Worm (Caenorhabditis elegans): Measurements from ENCODE around the gene gtap-1.

gtap-1 gene

ce11 chrII:5844694-5845129 is 11.7 kb upstream of the gtap-1 start (continued):
- TF ChIP-seq C34B4.2 (tag; optimal IDR thresholded peaks at IDR 0.05) (peak; percentile 81), unc-98 (GFP tag; IDR thresholded peaks at IDR 0.05) (peak; percentile 94), snpc-4 (tag; optimal IDR thresholded peaks at IDR 0.05) (peak; percentile 100), vab-15 (tag; optimal IDR thresholded peaks at IDR 0.05) (peak; percentile 93), dpl-1 (GFP tag; optimal IDR thresholded peaks at IDR 0.05) (peak; percentile 82 to 84 (median 82))

- TF ChIP-seq ets-5 (GFP tag; IDR thresholded peaks at IDR 0.05), result no peak
- no peak for TF ChIP-seq xbp-1 (tag; optimal IDR thresholded peaks at IDR 0.05)
- TF ChIP-seq C16A3.4 (tag; optimal IDR thresholded peaks at IDR 0.05), result no peak
- no peak for TF ChIP-seq hlh-17 (GFP tag; optimal IDR thresholded peaks at IDR 0.05; ENCODE audit: borderline replicate concordance)
- TF ChIP-seq mep-1 (tag; optimal IDR thresholded peaks at IDR 0.05), result no peak
- no peak for TF ChIP-seq fkh-4 (tag; optimal IDR thresholded peaks at IDR 0.05; ENCODE audit: borderline replicate concordance)
- TF ChIP-seq hpl-2 (GFP tag; optimal IDR thresholded peaks at IDR 0.05), result no peak
- no peak for TF ChIP-seq alr-1 (tag; optimal IDR thresholded peaks at IDR 0.05; ENCODE audit: borderline replicate concordance)
- no peak for TF ChIP-seq unc-130 (tag; optimal IDR thresholded peaks at IDR 0.05)
- TF ChIP-seq lin-35 (GFP tag; optimal IDR thresholded peaks at IDR 0.05), result no peak
- TF ChIP-seq zag-1 (tag; optimal IDR thresholded peaks at IDR 0.05), result no peak
- no peak for TF ChIP-seq lir-3 (tag; optimal IDR thresholded peaks at IDR 0.05; ENCODE audit: poor library complexity)
- no peak for TF ChIP-seq C04F5.9 (tag; optimal IDR thresholded peaks at IDR 0.05)
- TF ChIP-seq grh-1 (GFP tag; IDR thresholded peaks at IDR 0.05), result no peak
- no peak for TF ChIP-seq nhr-77 (tag; optimal IDR thresholded peaks at IDR 0.05)
- TF ChIP-seq fkh-8 (tag; optimal IDR thresholded peaks at IDR 0.05), result no peak
- TF ChIP-seq rnt-1 (tag; optimal IDR thresholded peaks at IDR 0.05), result no peak
- no peak for TF ChIP-seq efl-3 (GFP tag; optimal IDR thresholded peaks at IDR 0.05)
- no peak for TF ChIP-seq unc-62 (GFP tag; optimal IDR thresholded peaks at IDR 0.05)
- no peak for TF ChIP-seq mab-9 (GFP tag; IDR thresholded peaks at IDR 0.05)
Measured at ce11 chrII:5841866-5842265, 8.8 kb upstream of the gtap-1 start, which contains the start of gene nep-25. Gene nep-25 (plus strand): TSS chrII:5842240.

DNA sequence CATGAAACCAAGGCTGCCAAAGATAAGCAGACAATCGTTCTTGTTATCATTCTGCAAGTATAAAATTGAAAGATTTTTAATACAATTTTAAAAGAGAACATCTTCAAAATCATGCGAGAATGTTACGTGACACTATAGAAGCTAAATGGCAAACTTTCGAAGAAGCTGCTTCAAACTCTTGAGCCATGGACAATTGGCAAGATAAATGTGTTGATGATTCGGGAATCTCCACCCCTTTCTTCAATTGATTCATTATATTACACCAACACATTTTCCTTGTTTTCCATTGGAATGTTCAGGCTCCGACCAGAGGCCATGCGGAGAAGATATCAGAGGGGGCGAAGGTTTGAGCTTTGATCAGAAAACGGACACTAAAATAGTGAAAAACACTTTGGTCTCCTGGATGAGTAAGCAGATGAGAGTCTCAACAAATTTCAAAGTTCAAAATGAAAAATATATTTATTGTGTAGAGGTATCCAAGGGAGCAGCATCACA is 8.1 kb upstream of the gtap-1 start, which contains the start of gene lec-5:
Gene lec-5 (minus strand): TSS at position 51 of the 495 bp plus-strand sequence.
- TF ChIP-seq lin-14 (GFP tag; optimal IDR thresholded peaks at IDR 0.05), result peak; percentile 72
- no peak for TF ChIP-seq C16A3.4 (tag; optimal IDR thresholded peaks at IDR 0.05)
- no peak for TF ChIP-seq sup-37 (GFP tag; optimal IDR thresholded peaks at IDR 0.05)
- TF ChIP-seq lin-39 (tag; optimal IDR thresholded peaks at IDR 0.05), result no peak
- no peak for TF ChIP-seq grh-1 (GFP tag; IDR thresholded peaks at IDR 0.05)
- TF ChIP-seq pax-3 (tag; optimal IDR thresholded peaks at IDR 0.05), result no peak
- TF ChIP-seq dpl-1 (GFP tag; optimal IDR thresholded peaks at IDR 0.05), result no peak
- no peak for TF ChIP-seq lin-13 (GFP tag; optimal IDR thresholded peaks at IDR 0.05)
- no peak for TF ChIP-seq efl-3 (GFP tag; optimal IDR thresholded peaks at IDR 0.05)
- TF ChIP-seq mef-2 (tag; optimal IDR thresholded peaks at IDR 0.05), result no peak
- TF ChIP-seq pqm-1 (tag; optimal IDR thresholded peaks at IDR 0.05), result no peak
- no peak for TF ChIP-seq nhr-12 (tag; optimal IDR thresholded peaks at IDR 0.05)
- TF ChIP-seq snu-23 (GFP tag; optimal IDR thresholded peaks at IDR 0.05), result peak; percentile 23
- TF ChIP-seq nhr-20 (tag; optimal IDR thresholded peaks at IDR 0.05), result peak; percentile 23
- no peak for TF ChIP-seq ama-1 (optimal IDR thresholded peaks at IDR 0.05)
- no peak for TF ChIP-seq ceh-90 (tag; optimal IDR thresholded peaks at IDR 0.05)
- TF ChIP-seq isw-1 (GFP tag; IDR thresholded peaks at IDR 0.05), result no peak
- no peak for TF ChIP-seq hpl-2 (GFP tag; optimal IDR thresholded peaks at IDR 0.05)
- no peak for TF ChIP-seq zag-1 (tag; optimal IDR thresholded peaks at IDR 0.05)
- no peak for TF ChIP-seq jun-1 (tag; optimal IDR thresholded peaks at IDR 0.05)
- no peak for TF ChIP-seq fos-1 (tag; optimal IDR thresholded peaks at IDR 0.05)
- no peak for TF ChIP-seq irx-1 (tag; optimal IDR thresholded peaks at IDR 0.05)
- no peak for TF ChIP-seq nhr-237 (tag; optimal IDR thresholded peaks at IDR 0.05)
- TF ChIP-seq egl-27 (tag; optimal IDR thresholded peaks at IDR 0.05), result no peak
- no peak for TF ChIP-seq ceh-8 (GFP tag; optimal IDR thresholded peaks at IDR 0.05)
- TF ChIP-seq F16B12.6 (tag; optimal IDR thresholded peaks at IDR 0.05), result no peak
- no peak for TF ChIP-seq sox-4 (tag; optimal IDR thresholded peaks at IDR 0.05)
- TF ChIP-seq skn-1 (tag; optimal IDR thresholded peaks at IDR 0.05), result no peak
- TF ChIP-seq lir-3 (tag; optimal IDR thresholded peaks at IDR 0.05; ENCODE audit: poor library complexity), result no peak
- no peak for TF ChIP-seq tlp-1 (tag; optimal IDR thresholded peaks at IDR 0.05)
- peak; percentile 2 for TF ChIP-seq mep-1 (tag; optimal IDR thresholded peaks at IDR 0.05)
- no peak for TF ChIP-seq elt-2 (tag; optimal IDR thresholded peaks at IDR 0.05)
- no peak for TF ChIP-seq C34B4.2 (tag; optimal IDR thresholded peaks at IDR 0.05)

Measured in whole organism, L1 larva.